Fruit fly (Drosophila melanogaster) whole organism, embryonic: ENCODE data around the gene Neu2.

Experiments
- Antp ChIP-seq: fragments of 200-800 bp; sonication (Bioruptor generic); optimal IDR thresholded peaks from 3 replicates; lab custom pipeline; 2016; ENCODE audit warnings: missing biosample characterization, missing genetic modification characterization
- Atf6 ChIP-seq: fragments of 200-800 bp; sonication (Bioruptor generic); IDR thresholded peaks from 2 replicates; pipeline ENCODE4 v1.3.6; 2022; ENCODE audit warnings: missing biosample characterization, missing genetic modification characterization
- CG10209 ChIP-seq: fragments of 200-800 bp; sonication (Bioruptor generic); optimal IDR thresholded peaks from 3 replicates; lab custom pipeline; 2017; ENCODE audit warnings: missing biosample characterization, mild to moderate bottlenecking, missing genetic modification characterization, missing genetic modification reagents
- CG10654 ChIP-seq: fragments of 200-800 bp; sonication (Bioruptor generic); optimal IDR thresholded peaks from 2 replicates; lab custom pipeline; 2016; ENCODE audit warnings: missing biosample characterization, missing genetic modification characterization
- CG10959 ChIP-seq: fragments of 200-800 bp; sonication (Bioruptor generic); IDR thresholded peaks from 2 replicates; pipeline ENCODE4 v1.3.6; 2022; ENCODE audit warnings: missing biosample characterization, missing genetic modification characterization
- CG11456 ChIP-seq: fragments of 200-800 bp; sonication (Bioruptor generic); IDR thresholded peaks from 3 replicates; pipeline ENCODE4 v1.3.6; 2022; ENCODE audit warnings: missing biosample characterization, missing genetic modification characterization
- CG11695 ChIP-seq: fragments of 200-800 bp; sonication (Bioruptor generic); IDR thresholded peaks from 3 replicates; pipeline ENCODE4 v1.3.6; 2022; ENCODE audit warnings: missing biosample characterization, missing genetic modification characterization
- CG12155 ChIP-seq: fragments of 200-800 bp; sonication (Bioruptor generic); optimal IDR thresholded peaks from 3 replicates; lab custom pipeline; 2016; ENCODE audit warnings: missing biosample characterization, missing genetic modification characterization
- CG1233 ChIP-seq: fragments of 200-800 bp; sonication (Bioruptor generic); optimal IDR thresholded peaks from 4 replicates; lab custom pipeline; 2018; ENCODE audit warnings: missing biosample characterization, mild to moderate bottlenecking, missing genetic modification characterization
- CG13624 ChIP-seq: fragments of 200-800 bp; sonication (Bioruptor generic); optimal IDR thresholded peaks from 2 replicates; lab custom pipeline; 2016; ENCODE audit warnings: missing biosample characterization, missing genetic modification characterization
- CG14710 ChIP-seq: fragments of 200-800 bp; sonication (Bioruptor generic); optimal IDR thresholded peaks from 3 replicates; lab custom pipeline; 2019; ENCODE audit warnings: missing biosample characterization, mild to moderate bottlenecking, missing genetic modification characterization, moderate library complexity
- CG18262 ChIP-seq: fragments of 200-800 bp; optimal IDR thresholded peaks from 3 replicates; lab custom pipeline; 2019; ENCODE audit warnings: missing biosample characterization, mild to moderate bottlenecking, missing genetic modification characterization, moderate library complexity
- CG2875 ChIP-seq: fragments of 200-800 bp; sonication (Bioruptor generic); optimal IDR thresholded peaks from 2 replicates; lab custom pipeline; 2017; ENCODE audit warnings: missing biosample characterization, mild to moderate bottlenecking, missing genetic modification characterization, missing genetic modification reagents
- CG32532 ChIP-seq: fragments of 200-800 bp; sonication (Bioruptor generic); IDR thresholded peaks from 2 replicates; pipeline ENCODE4 v1.3.6; 2022; ENCODE audit warnings: missing biosample characterization, missing genetic modification characterization
- CG3281 ChIP-seq: fragments of 200-800 bp; sonication (Bioruptor generic); optimal IDR thresholded peaks from 3 replicates; lab custom pipeline; 2017; ENCODE audit warnings: missing biosample characterization, mild to moderate bottlenecking, missing genetic modification characterization
- CG34376 ChIP-seq: fragments of 200-800 bp; sonication (Bioruptor generic); optimal IDR thresholded peaks from 2 replicates; lab custom pipeline; 2018; ENCODE audit warnings: missing biosample characterization, mild to moderate bottlenecking, missing genetic modification characterization
- CG4854 ChIP-seq: fragments of 200-800 bp; sonication (Bioruptor generic); optimal IDR thresholded peaks from 2 replicates; lab custom pipeline; 2016; ENCODE audit warnings: missing biosample characterization, missing genetic modification characterization, inconsistent platforms
- CG7556 ChIP-seq: fragments of 200-800 bp; sonication (Bioruptor generic); optimal IDR thresholded peaks from 2 replicates; lab custom pipeline; 2017; ENCODE audit warnings: missing biosample characterization, mild to moderate bottlenecking, missing genetic modification characterization
- CG8089 ChIP-seq: fragments of 200-800 bp; sonication (Bioruptor generic); optimal IDR thresholded peaks from 3 replicates; lab custom pipeline; 2016; ENCODE audit warnings: missing biosample characterization, missing genetic modification characterization
- CG8388 ChIP-seq: fragments of 200-800 bp; sonication (Bioruptor generic); optimal IDR thresholded peaks from 2 replicates; lab custom pipeline; 2019; ENCODE audit warnings: missing biosample characterization, mild to moderate bottlenecking, missing genetic modification characterization, moderate library complexity
- CG9876 ChIP-seq: fragments of 200-800 bp; sonication (Bioruptor generic); optimal IDR thresholded peaks from 2 replicates; lab custom pipeline; 2016; ENCODE audit warnings: missing biosample characterization, missing genetic modification characterization
- CoRest ChIP-seq: fragments of 200-800 bp; sonication (Bioruptor generic); optimal IDR thresholded peaks from 3 replicates; lab custom pipeline; 2018; ENCODE audit warnings: missing biosample characterization, mild to moderate bottlenecking, missing genetic modification characterization, moderate library complexity
- Dfd ChIP-seq, 2 experiments: fragments of >200 bp; optimal IDR thresholded peaks; 2 replicates each; lab custom pipeline; 2017; ENCODE audit warnings: missing biosample characterization in 2 of 2, missing genetic modification characterization in 2 of 2
- Drgx ChIP-seq: fragments of 200-800 bp; sonication (Bioruptor generic); IDR thresholded peaks from 2 replicates; pipeline ENCODE4 v1.3.6; 2022; ENCODE audit warnings: missing biosample characterization, missing genetic modification characterization
- E2f2 ChIP-seq: fragments of 200-800 bp; sonication (Bioruptor generic); IDR thresholded peaks from 2 replicates; pipeline ENCODE4 v1.3.6; 2022; ENCODE audit warnings: missing biosample characterization, missing genetic modification characterization
- Hmr ChIP-seq: fragments of 200-800 bp; sonication (Bioruptor generic); optimal IDR thresholded peaks from 3 replicates; lab custom pipeline; 2017; ENCODE audit warnings: mild to moderate bottlenecking, missing biosample characterization, missing genetic modification reagents, missing genetic modification characterization
- Hmx ChIP-seq: fragments of 200-800 bp; sonication (Bioruptor generic); optimal IDR thresholded peaks from 2 replicates; lab custom pipeline; 2016; ENCODE audit warnings: missing biosample characterization, missing genetic modification characterization
- Med ChIP-seq: fragments of 200-800 bp; sonication (Bioruptor generic); peaks from one replicate; lab custom pipeline; 2016; ENCODE audit warnings: missing biosample characterization, missing genetic modification characterization, mild to moderate bottlenecking, inconsistent platforms, moderate library complexity
- Meics ChIP-seq: fragments of 200-800 bp; sonication (Bioruptor generic); optimal IDR thresholded peaks from 2 replicates; lab custom pipeline; 2017; ENCODE audit warnings: missing biosample characterization, mild to moderate bottlenecking, missing genetic modification characterization
- NC2β ChIP-seq: fragments of 200-800 bp; sonication (Bioruptor generic); optimal IDR thresholded peaks from 2 replicates; lab custom pipeline; 2016; ENCODE audit warnings: missing biosample characterization, missing genetic modification characterization
- Opbp ChIP-seq: fragments of 200-800 bp; sonication (Bioruptor generic); IDR thresholded peaks from 3 replicates; pipeline ENCODE4 v1.3.6; 2022; ENCODE audit warnings: missing biosample characterization, missing genetic modification characterization; ENCODE audit not compliant: partially characterized antibody
- Sox100B ChIP-seq: fragments of 200-800 bp; sonication (Bioruptor generic); optimal IDR thresholded peaks from 3 replicates; lab custom pipeline; 2018; ENCODE audit warnings: missing biosample characterization, mild to moderate bottlenecking, missing genetic modification characterization
- Trl ChIP-seq, 3 experiments: fragments of >200 bp in 2 of 3; fragments of 200-800 bp in 1 of 3; sonication (Bioruptor generic) in 1 of 3; optimal IDR thresholded peaks; 2 replicates in 1 of 3; 3 replicates in 2 of 3; lab custom pipeline; 2016 to 2017; ENCODE audit warnings: missing biosample characterization in 1 of 3, missing genetic modification characterization in 1 of 3
- bbx ChIP-seq: fragments of 200-800 bp; sonication (Bioruptor generic); IDR thresholded peaks from 2 replicates; pipeline ENCODE4 v1.3.6; 2022; ENCODE audit warnings: missing biosample characterization, missing genetic modification characterization; ENCODE audit not compliant: partially characterized antibody
- chm ChIP-seq: fragments of 200-800 bp; sonication (Bioruptor generic); IDR thresholded peaks from 2 replicates; pipeline ENCODE4 v1.3.6; 2022; ENCODE audit warnings: missing biosample characterization, missing genetic modification characterization
- crc ChIP-seq: fragments of 200-800 bp; sonication (Bioruptor generic); optimal IDR thresholded peaks from 2 replicates; lab custom pipeline; 2016; ENCODE audit warnings: missing biosample characterization, missing genetic modification characterization
- dmrt11E ChIP-seq: fragments of 200-800 bp; sonication (Bioruptor generic); optimal IDR thresholded peaks from 3 replicates; lab custom pipeline; 2018; ENCODE audit warnings: missing biosample characterization, mild to moderate bottlenecking, missing genetic modification characterization, moderate library complexity
- dpn ChIP-seq, 2 experiments: fragments of 200-800 bp; sonication (Bioruptor generic); optimal IDR thresholded peaks; 3 replicates each; lab custom pipeline; 2016; ENCODE audit warnings: missing biosample characterization in 2 of 2, missing genetic modification characterization in 2 of 2
- dysf ChIP-seq: fragments of 200-800 bp; sonication (Bioruptor generic); IDR thresholded peaks from 3 replicates; pipeline ENCODE4 v1.3.6; 2022; ENCODE audit warnings: missing biosample characterization, missing genetic modification characterization
- grau ChIP-seq: fragments of 200-800 bp; optimal IDR thresholded peaks from 3 replicates; lab custom pipeline; 2019; ENCODE audit warnings: missing biosample characterization, mild to moderate bottlenecking, missing genetic modification characterization, moderate library complexity
- ind ChIP-seq: fragments of 200-800 bp; sonication (Bioruptor generic); optimal IDR thresholded peaks from 3 replicates; lab custom pipeline; 2016; ENCODE audit warnings: missing biosample characterization, missing genetic modification characterization
- maf-S ChIP-seq: fragments of 200-800 bp; sonication (Bioruptor generic); optimal IDR thresholded peaks from 2 replicates; lab custom pipeline; 2016; ENCODE audit warnings: missing biosample characterization, missing genetic modification characterization
- mam ChIP-seq: fragments of 200-800 bp; sonication (Bioruptor generic); optimal IDR thresholded peaks from 3 replicates; lab custom pipeline; 2016; ENCODE audit warnings: missing biosample characterization, missing genetic modification characterization
- pb ChIP-seq: fragments of 200-800 bp; sonication (Bioruptor generic); optimal IDR thresholded peaks from 3 replicates; lab custom pipeline; 2016; ENCODE audit warnings: missing biosample characterization, missing genetic modification characterization
- row ChIP-seq: fragments of 200-800 bp; sonication (Bioruptor generic); IDR thresholded peaks from 3 replicates; pipeline ENCODE4 v1.3.6; 2022; ENCODE audit warnings: missing biosample characterization, missing genetic modification characterization
- sens ChIP-seq: fragments of 200-800 bp; sonication (Bioruptor generic); peaks from one replicate; lab custom pipeline; 2016; ENCODE audit warnings: missing biosample characterization, missing genetic modification characterization
- shn ChIP-seq: fragments of 200-800 bp; sonication (Bioruptor generic); optimal IDR thresholded peaks from 3 replicates; lab custom pipeline; 2016; ENCODE audit warnings: missing biosample characterization, missing genetic modification characterization
- slp2 ChIP-seq: fragments of 200-800 bp; sonication (Bioruptor generic); optimal IDR thresholded peaks from 2 replicates; lab custom pipeline; 2016; ENCODE audit warnings: missing biosample characterization, missing genetic modification characterization
- tgo ChIP-seq: fragments of 200-800 bp; sonication (Bioruptor generic); IDR thresholded peaks from 3 replicates; pipeline ENCODE4 v1.3.6; 2022; ENCODE audit warnings: missing biosample characterization, missing genetic modification characterization
- zfh2 ChIP-seq: fragments of 200-800 bp; sonication (Bioruptor generic); optimal IDR thresholded peaks from 2 replicates; lab custom pipeline; 2016; ENCODE audit warnings: missing biosample characterization, missing genetic modification characterization

Neu2 gene

dm6 chr3L:21509488-21510122 lies 19.2 kb upstream of the Neu2 start (continued):
- peak; percentile 46 for TF ChIP-seq CG8388 (GFP tag; lab: Kevin White, UChicago)
- TF ChIP-seq CG8089 (GFP tag; lab: Kevin White, UChicago), result no peak
- peak; percentile 20 for TF ChIP-seq CG14710 (tag; lab: Kevin White, UChicago)
- TF ChIP-seq Opbp (GFP tag; lab: Robert Waterston, UW), result no peak
- TF ChIP-seq mam (GFP tag; lab: Kevin White, UChicago), result peak; percentile 54
- TF ChIP-seq Trl (optimal IDR thresholded peaks at IDR 0.05; lab: Kevin White, UChicago), result peak; percentile 63 to 74
- peak; percentile 14 for TF ChIP-seq Trl (GFP tag; optimal IDR thresholded peaks at IDR 0.05; lab: Kevin White, UChicago)
- TF ChIP-seq NC2β (GFP tag; lab: Kevin White, UChicago), result peak; percentile 6
- peak; percentile 39 for TF ChIP-seq ind
- peak; percentile 33 for TF ChIP-seq CoRest (tag; lab: Kevin White, UChicago)
- 0 out of 2 replicates have a peak, but pooled peaks have one; percentile 18 for TF ChIP-seq Atf6 (GFP tag; lab: Robert Waterston, UW)
- TF ChIP-seq CG3281 (GFP tag; lab: Kevin White, UChicago), result peak; percentile 49
- TF ChIP-seq Drgx (GFP tag; lab: Robert Waterston, UW), result peak; percentile 36; the same call in 1 of the 2 replicates
- TF ChIP-seq CG9876 (GFP tag; lab: Kevin White, UChicago), result no peak
- TF ChIP-seq CG10209 (GFP tag; lab: Kevin White, UChicago), result peak; percentile 57
- TF ChIP-seq crc (GFP tag; lab: Kevin White, UChicago), result no peak
- peak; percentile 38 for TF ChIP-seq dmrt11E (tag; lab: Kevin White, UChicago)
- TF ChIP-seq chm, result no peak
- TF ChIP-seq CG11695, result peak; percentile 43; the same call in 1 of the 3 replicates
- peak; percentile 71 for TF ChIP-seq row
- 0 out of 3 replicates have a peak, but pooled peaks have one; percentile 7 for TF ChIP-seq CG11456 (GFP tag; lab: Robert Waterston, UW)
- peak; percentile 23 for TF ChIP-seq CG2875 (GFP tag; lab: Kevin White, UChicago)
- no peak; the same call in 1 of the 2 replicates for TF ChIP-seq bbx (GFP tag; lab: Robert Waterston, UW)
- TF ChIP-seq sens (GFP tag; lab: Kevin White, UChicago), result peak; percentile 90
- TF ChIP-seq E2f2 (GFP tag; lab: Robert Waterston, UW), result peak; percentile 24; the same call in 1 of the 2 replicates
- TF ChIP-seq CG34376 (GFP tag; lab: Kevin White, UChicago), result peak; percentile 16
- no peak for TF ChIP-seq CG10654 (GFP tag; lab: Kevin White, UChicago)
- peak; percentile 26; the same call in 1 of the 3 replicates for TF ChIP-seq tgo (GFP tag; lab: Robert Waterston, UW)
- peak; percentile 56; the same call in 1 of the 3 replicates for TF ChIP-seq dysf
- TF ChIP-seq Med (GFP tag; lab: Kevin White, UChicago), result peak; percentile 71
- TF ChIP-seq CG7556 (GFP tag; lab: Kevin White, UChicago), result peak; percentile 51
- peak; percentile 52 for TF ChIP-seq CG18262
- peak; percentile 23 for TF ChIP-seq slp2
- TF ChIP-seq CG1233 (GFP tag; lab: Kevin White, UChicago), result no peak
- TF ChIP-seq shn (GFP tag; lab: Kevin White, UChicago), result peak; percentile 40
- TF ChIP-seq CG13624 (GFP tag; lab: Kevin White, UChicago), result peak; percentile 9
- TF ChIP-seq Hmr (GFP tag; lab: Kevin White, UChicago), result peak; percentile 48
- peak; percentile 41 for TF ChIP-seq grau (tag; lab: Kevin White, UChicago)
- peak; percentile 47 for TF ChIP-seq Meics (GFP tag; lab: Kevin White, UChicago)
- TF ChIP-seq pb, result peak; percentile 17
- TF ChIP-seq CG12155 (GFP tag; lab: Kevin White, UChicago), result peak; percentile 16
- peak; percentile 29 for TF ChIP-seq dpn (GFP tag; optimal IDR thresholded peaks at IDR 0.05; lab: Kevin White, UChicago)
- peak; percentile 30 for TF ChIP-seq Sox100B
- no peak for TF ChIP-seq CG10959 (GFP tag; lab: Robert Waterston, UW)
- TF ChIP-seq Antp (GFP tag; lab: Kevin White, UChicago), result peak; percentile 40
- no peak for TF ChIP-seq Hmx
- 0 out of 2 replicates have a peak, but pooled peaks have one; percentile 23 for TF ChIP-seq CG32532
- peak; percentile 12 for TF ChIP-seq maf-S (GFP tag; lab: Kevin White, UChicago)
- TF ChIP-seq Dfd (GFP tag; optimal IDR thresholded peaks at IDR 0.05; lab: Kevin White, UChicago), result no peak
- peak; percentile 5 for TF ChIP-seq CG4854
- TF ChIP-seq zfh2 (GFP tag; lab: Kevin White, UChicago), result peak; percentile 36
